Worm (Caenorhabditis elegans): ENCODE results near the gene C26E1.2.

Gene C26E1.2

DNA sequence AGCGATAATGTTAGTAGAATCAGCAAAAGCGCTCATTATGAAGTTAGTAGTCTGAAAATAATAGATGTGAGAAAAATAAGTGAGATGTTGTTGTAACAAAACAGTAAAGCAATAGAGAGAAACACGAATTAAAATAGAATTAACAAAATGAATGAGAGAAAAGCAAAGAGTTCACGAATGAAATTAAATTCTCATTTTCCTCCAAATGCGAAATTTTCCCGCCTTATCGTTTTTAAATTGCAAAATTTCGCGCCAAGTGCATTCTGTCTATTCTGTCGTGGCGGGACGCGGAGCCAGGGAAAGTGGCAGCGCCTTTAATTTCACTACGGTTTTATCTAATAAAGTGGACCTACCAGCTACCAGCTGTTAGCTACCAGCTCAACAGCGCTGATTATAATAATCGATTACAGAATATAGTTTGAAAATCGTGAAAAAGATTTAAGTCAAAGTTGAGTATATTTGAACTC, 7.3 kb downstream of the C26E1.2 start, which contains the start of gene nasp-2:
Gene nasp-2, minus strand, starts transcription at position 51 of the 467 bp plus-strand sequence.
- TF ChIP-seq hlh-12 (tag; optimal IDR thresholded peaks at IDR 0.05): no peak
- peak; percentile 89 for TF ChIP-seq Y53F4B.3 (GFP tag; IDR thresholded peaks at IDR 0.05)
- TF ChIP-seq nhr-179 (tag; optimal IDR thresholded peaks at IDR 0.05): no peak
- peak; percentile 87 for TF ChIP-seq athp-1 (tag; optimal IDR thresholded peaks at IDR 0.05)
- TF ChIP-seq tbp1 (GFP tag; optimal IDR thresholded peaks at IDR 0.05): peak; percentile 73
- no peak for TF ChIP-seq ZK185.1 (tag; optimal IDR thresholded peaks at IDR 0.05; ENCODE audit: poor library complexity, severe bottlenecking)
- peak; percentile 68 for TF ChIP-seq snpc-1.1 (tag; optimal IDR thresholded peaks at IDR 0.05; ENCODE audit: insufficient read depth)
- no peak for TF ChIP-seq somi-1 (GFP tag; optimal IDR thresholded peaks at IDR 0.05)
- no peak for TF ChIP-seq F57A8.1 (GFP tag; optimal IDR thresholded peaks at IDR 0.05)
- no peak for TF ChIP-seq pha-4 (tag; optimal IDR thresholded peaks at IDR 0.05)
- no peak for TF ChIP-seq gei-17 (GFP tag; optimal IDR thresholded peaks at IDR 0.05)
- no peak for TF ChIP-seq repo-1 (tag; optimal IDR thresholded peaks at IDR 0.05)
- peak; percentile 97 for TF ChIP-seq dox-1 (GFP tag; IDR thresholded peaks at IDR 0.05)
- no peak for TF ChIP-seq ztf-26 (tag; optimal IDR thresholded peaks at IDR 0.05)
- peak; percentile 82 for TF ChIP-seq pbrm-1 (GFP tag; IDR thresholded peaks at IDR 0.05)
- TF ChIP-seq F37B4.10 (GFP tag; IDR thresholded peaks at IDR 0.05): no peak
- peak; percentile 99 for TF ChIP-seq F33H1.4 (GFP tag; IDR thresholded peaks at IDR 0.05)
- peak; percentile 83 for TF ChIP-seq mcd-1 (GFP tag; IDR thresholded peaks at IDR 0.05)
- TF ChIP-seq lin-35 (GFP tag; optimal IDR thresholded peaks at IDR 0.05): peak; percentile 27 to 82 (median 73)
- peak; percentile 52 for TF ChIP-seq snpc-4 (GFP tag; optimal IDR thresholded peaks at IDR 0.05)
- TF ChIP-seq snpc-4 (tag; optimal IDR thresholded peaks at IDR 0.05): peak in 3 of 4 experiments; percentile 44 to 64 (median 63)
- TF ChIP-seq aptf-3 (GFP tag; IDR thresholded peaks at IDR 0.05): no peak
- TF ChIP-seq cebp-2 (GFP tag; IDR thresholded peaks at IDR 0.05): no peak
- peak; percentile 96 for TF ChIP-seq F49E8.2 (tag; optimal IDR thresholded peaks at IDR 0.05; ENCODE audit: insufficient read depth)
- TF ChIP-seq attf-5 (GFP tag; optimal IDR thresholded peaks at IDR 0.05): peak; percentile 20
- peak; percentile 95 for TF ChIP-seq snpc-3.4 (tag; optimal IDR thresholded peaks at IDR 0.05)
- no peak for TF ChIP-seq egl-44 (GFP tag; IDR thresholded peaks at IDR 0.05)
- no peak for TF ChIP-seq rec-8 (tag; optimal IDR thresholded peaks at IDR 0.05)
- no peak for TF ChIP-seq cebp-1 (GFP tag; IDR thresholded peaks at IDR 0.05)
- TF ChIP-seq cebp-1 (tag; optimal IDR thresholded peaks at IDR 0.05): peak; percentile 25
- no peak for TF ChIP-seq sptf-2 (GFP tag; optimal IDR thresholded peaks at IDR 0.05)
- TF ChIP-seq B0035.1 (tag; optimal IDR thresholded peaks at IDR 0.05): no peak
- peak; percentile 96 for TF ChIP-seq attf-3 (GFP tag; conservative IDR thresholded peaks at IDR 0.05)
- TF ChIP-seq Y67H2A.10 (GFP tag; conservative IDR thresholded peaks at IDR 0.05): peak; percentile 84
- peak; percentile 90 for TF ChIP-seq unc-130 (GFP tag; optimal IDR thresholded peaks at IDR 0.05)
- TF ChIP-seq efl-1 (GFP tag; optimal IDR thresholded peaks at IDR 0.05): peak; percentile 100
- TF ChIP-seq ekl-4 (GFP tag; IDR thresholded peaks at IDR 0.05): peak; percentile 92
- no peak for TF ChIP-seq fkh-3 (tag; optimal IDR thresholded peaks at IDR 0.05)
- no peak for TF ChIP-seq sdz-38 (tag; optimal IDR thresholded peaks at IDR 0.05)
- no peak for TF ChIP-seq Y56A3A.18 (GFP tag; IDR thresholded peaks at IDR 0.05)
- TF ChIP-seq let-526 (GFP tag; IDR thresholded peaks at IDR 0.05): peak; percentile 76; the same call in 1 of the 2 replicates
- TF ChIP-seq C17E4.6 (GFP tag; IDR thresholded peaks at IDR 0.05): peak; percentile 88
- peak; percentile 92 for TF ChIP-seq B0336.3 (GFP tag; IDR thresholded peaks at IDR 0.05)
- no peak for TF ChIP-seq let-607 (tag; optimal IDR thresholded peaks at IDR 0.05)
- no peak for TF ChIP-seq ceh-79 (tag; optimal IDR thresholded peaks at IDR 0.05)
- peak; percentile 94 for TF ChIP-seq rcor-1 (GFP tag; IDR thresholded peaks at IDR 0.05)
- TF ChIP-seq Y53G8AR.9 (GFP tag; conservative IDR thresholded peaks at IDR 0.05): peak; percentile 92
- TF ChIP-seq dpl-1 (GFP tag; optimal IDR thresholded peaks at IDR 0.05): peak; percentile 99
